Worm (Caenorhabditis elegans) whole organism, late embryonic: ENCODE data around the gene srbc-36.

Experiments
- C38D4.7 ChIP-seq: fragments of 200-800 bp; sonication (Bioruptor generic); optimal IDR thresholded peaks from 2 replicates; lab custom pipeline; 2018; ENCODE audit warnings: mild to moderate bottlenecking, missing genetic modification characterization, moderate library complexity, missing compliant biosample characterization
- Y22D7AL.16 ChIP-seq: sonication (generic microtip); optimal IDR thresholded peaks from 2 replicates; lab custom pipeline; 2016; ENCODE audit warnings: missing genetic modification characterization, missing compliant biosample characterization

ce11 chrV:3470782-3471181, 19.6 kb downstream of the srbc-36 start, which contains the start of gene srbc-29:
- TF ChIP-seq Y22D7AL.16 (tag; lab: Kevin White, UChicago): no peak
- no peak for TF ChIP-seq C38D4.7 (GFP tag; lab: Kevin White, UChicago)
